Fruit fly (Drosophila melanogaster) whole organism, wandering third instar larva: ENCODE results near the gene lilli.

ENCODE experiments used
- Dif ChIP-seq: fragments of 200-275, 200-300 bp; sonication (Bioruptor generic); optimal IDR thresholded peaks from 2 replicates; lab custom pipeline; 2018; ENCODE audit warnings: missing biosample characterization, missing genetic modification characterization; ENCODE audit not compliant: partially characterized antibody
- Hr83 ChIP-seq: fragments of 200-300 bp; sonication (Bioruptor generic); optimal IDR thresholded peaks from 2 replicates; lab custom pipeline; 2016; ENCODE audit warnings: missing biosample characterization, mild to moderate bottlenecking, missing genetic modification characterization, moderate library complexity; ENCODE audit not compliant: poor library complexity, severe bottlenecking
- Jra ChIP-seq: sonication (Bioruptor generic); optimal IDR thresholded peaks from 2 replicates; lab custom pipeline; 2016; ENCODE audit warnings: missing biosample characterization, missing genetic modification characterization
- Sp1 ChIP-seq: fragments of 200-800 bp; sonication (Bioruptor generic); optimal IDR thresholded peaks from 3 replicates; lab custom pipeline; 2019; ENCODE audit warnings: missing biosample characterization, mild to moderate bottlenecking, missing genetic modification characterization, moderate library complexity
- brk ChIP-seq: fragments of 200-800 bp; sonication (Bioruptor generic); optimal IDR thresholded peaks from 2 replicates; lab custom pipeline; 2016; ENCODE audit warnings: missing biosample characterization, mild to moderate bottlenecking, missing genetic modification characterization
- dmrt93B ChIP-seq: fragments of 200-800 bp; sonication (Bioruptor generic); optimal IDR thresholded peaks from 2 replicates; lab custom pipeline; 2018; ENCODE audit warnings: missing biosample characterization, mild to moderate bottlenecking, missing genetic modification characterization
- ey ChIP-seq: fragments of 200-800 bp; sonication (Bioruptor generic); optimal IDR thresholded peaks from 2 replicates; lab custom pipeline; 2016; ENCODE audit warnings: missing biosample characterization, missing genetic modification characterization
- fru ChIP-seq: fragments of 200-800 bp; sonication (Bioruptor generic); optimal IDR thresholded peaks from 3 replicates; lab custom pipeline; 2016; ENCODE audit warnings: missing biosample characterization, mild to moderate bottlenecking, missing genetic modification characterization
- h ChIP-seq: fragments of 200-800 bp; sonication (Bioruptor generic); optimal IDR thresholded peaks from 3 replicates; lab custom pipeline; 2016; ENCODE audit warnings: missing biosample characterization, mild to moderate bottlenecking, missing genetic modification characterization
- jim ChIP-seq: fragments of 175-275, 200-325 bp; sonication (Bioruptor generic); optimal IDR thresholded peaks from 2 replicates; lab custom pipeline; 2016; ENCODE audit warnings: missing biosample characterization, mild to moderate bottlenecking, missing genetic modification characterization
- psq ChIP-seq: fragments of 200-800 bp; sonication (Bioruptor generic); optimal IDR thresholded peaks from 3 replicates; lab custom pipeline; 2017; ENCODE audit warnings: missing biosample characterization, mild to moderate bottlenecking, missing genetic modification characterization, moderate library complexity
- sv ChIP-seq: fragments of 200-800 bp; sonication (Bioruptor generic); optimal IDR thresholded peaks from 3 replicates; lab custom pipeline; 2016; ENCODE audit warnings: missing biosample characterization, missing genetic modification characterization
- usp ChIP-seq: fragments of >200 bp; optimal IDR thresholded peaks from 2 replicates; lab custom pipeline; 2017; ENCODE audit warnings: missing biosample characterization, missing genetic modification characterization

DNA sequence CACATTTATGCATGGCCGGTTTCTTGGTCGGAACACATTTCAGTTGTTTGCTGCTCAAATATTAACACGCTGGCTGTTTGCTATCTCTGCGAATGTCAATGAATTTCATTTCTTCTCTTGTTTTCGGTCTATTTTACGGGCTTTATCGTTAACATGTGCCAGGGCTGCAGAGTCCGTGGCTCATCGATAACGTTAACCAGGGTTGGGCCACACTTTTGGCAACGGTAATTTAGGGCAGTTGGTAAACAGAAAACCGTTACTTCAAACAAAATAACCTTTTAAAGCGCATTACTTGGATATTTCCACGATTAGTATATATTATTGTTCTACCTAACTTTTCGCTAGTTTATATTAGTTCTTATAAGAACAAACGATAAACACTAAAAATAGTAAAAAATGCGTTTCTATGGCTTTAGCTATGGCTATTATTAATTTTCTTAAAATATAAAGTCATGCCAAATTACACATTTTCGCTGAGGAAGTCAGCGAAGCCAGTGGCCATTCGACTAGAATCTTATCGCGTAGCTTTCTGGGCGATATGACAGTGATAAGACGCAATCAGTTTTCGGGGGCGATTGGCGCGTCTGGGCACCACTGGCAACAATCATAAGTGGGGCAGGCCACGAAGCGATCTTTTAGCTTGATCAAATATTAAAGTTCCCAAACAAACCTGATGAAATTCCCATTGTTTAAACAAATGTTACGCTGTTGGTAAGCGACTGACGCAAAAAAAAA lies 2.6 kb upstream of the lilli start:
- TF ChIP-seq Jra (GFP tag; lab: Kevin White, UChicago), result peak; percentile 44
- TF ChIP-seq ey (GFP tag; lab: Kevin White, UChicago), result peak; percentile 54
- TF ChIP-seq usp (GFP tag; lab: Kevin White, UChicago), result no peak
- TF ChIP-seq Dif (GFP tag; lab: Kevin White, UChicago), result no peak
- peak; percentile 47 for TF ChIP-seq psq (GFP tag; lab: Kevin White, UChicago)
- TF ChIP-seq Sp1 (GFP tag; lab: Kevin White, UChicago), result peak; percentile 57
- TF ChIP-seq brk (GFP tag; lab: Kevin White, UChicago), result no peak
- no peak for TF ChIP-seq sv (GFP tag; lab: Kevin White, UChicago)
- TF ChIP-seq fru, result peak; percentile 70
- TF ChIP-seq h (GFP tag; lab: Kevin White, UChicago), result peak; percentile 80
- TF ChIP-seq jim (GFP tag; lab: Kevin White, UChicago), result peak; percentile 66
- no peak for TF ChIP-seq dmrt93B (GFP tag; lab: Kevin White, UChicago)
- TF ChIP-seq Hr83, result peak; percentile 87
